Worm (Caenorhabditis elegans) whole organism, late embryonic: ENCODE measurements around the gene pdtf-1.

Experiments used
- C08G9.2 ChIP-seq: sonication (generic microtip); optimal IDR thresholded peaks from 2 replicates; lab custom pipeline; 2016; ENCODE audit warnings: mild to moderate bottlenecking, missing genetic modification characterization, moderate library complexity, missing compliant biosample characterization
- C38D4.7 ChIP-seq: fragments of 200-800 bp; sonication (Bioruptor generic); optimal IDR thresholded peaks from 2 replicates; lab custom pipeline; 2018; ENCODE audit warnings: mild to moderate bottlenecking, missing genetic modification characterization, moderate library complexity, missing compliant biosample characterization
- T23F11.4 ChIP-seq: fragments of 200-800 bp; sonication (Bioruptor generic); optimal IDR thresholded peaks from 2 replicates; lab custom pipeline; 2018; ENCODE audit warnings: mild to moderate bottlenecking, missing genetic modification characterization, missing compliant biosample characterization
- Y22D7AL.16 ChIP-seq: sonication (generic microtip); optimal IDR thresholded peaks from 2 replicates; lab custom pipeline; 2016; ENCODE audit warnings: missing genetic modification characterization, missing compliant biosample characterization
- ahr-1 ChIP-seq: sonication (generic microtip); optimal IDR thresholded peaks from 2 replicates; lab custom pipeline; 2016; ENCODE audit warnings: missing genetic modification characterization, missing compliant biosample characterization
- ceh-18 ChIP-seq: sonication (generic microtip); optimal IDR thresholded peaks from 2 replicates; lab custom pipeline; 2016; ENCODE audit warnings: missing genetic modification characterization, missing compliant biosample characterization
- ceh-19 ChIP-seq: fragments of 200-800 bp; sonication (Bioruptor generic); optimal IDR thresholded peaks from 2 replicates; lab custom pipeline; 2018; ENCODE audit warnings: mild to moderate bottlenecking, missing genetic modification characterization, missing compliant biosample characterization
- ceh-22 ChIP-seq: sonication (generic microtip); optimal IDR thresholded peaks from 2 replicates; lab custom pipeline; 2017; ENCODE audit warnings: missing biosample characterization, missing genetic modification characterization
- ceh-24 ChIP-seq: sonication (generic microtip); optimal IDR thresholded peaks from 2 replicates; lab custom pipeline; 2016; ENCODE audit warnings: mild to moderate bottlenecking, missing genetic modification characterization, missing compliant biosample characterization
- ceh-30 ChIP-seq: fragments of 150-350 bp; optimal IDR thresholded peaks from 2 replicates; lab custom pipeline; 2014; ENCODE audit warnings: missing biosample characterization, missing genetic modification characterization
- ceh-45 ChIP-seq: fragments of 200-800 bp; sonication (Bioruptor generic); IDR thresholded peaks from 2 replicates; pipeline ENCODE4 v1.3.6; 2022; ENCODE audit warnings: missing genetic modification reagents, missing genetic modification characterization, missing compliant biosample characterization
- ceh-9 ChIP-seq: sonication (generic microtip); optimal IDR thresholded peaks from 2 replicates; lab custom pipeline; 2016; ENCODE audit warnings: mild to moderate bottlenecking, missing genetic modification characterization, inconsistent platforms, missing compliant biosample characterization
- dmd-4 ChIP-seq: sonication (generic microtip); optimal IDR thresholded peaks from 2 replicates; lab custom pipeline; 2016; ENCODE audit warnings: borderline replicate concordance, missing genetic modification characterization, missing compliant biosample characterization
- elt-2 ChIP-seq: sonication (generic microtip); optimal IDR thresholded peaks from 2 replicates; lab custom pipeline; 2016; ENCODE audit warnings: missing genetic modification reagents, missing genetic modification characterization, missing compliant biosample characterization
- eyg-1 ChIP-seq: sonication (generic microtip); optimal IDR thresholded peaks from 2 replicates; lab custom pipeline; 2016; ENCODE audit warnings: missing genotype, missing genetic modification characterization, missing compliant biosample characterization
- fax-1 ChIP-seq: sonication (generic microtip); optimal IDR thresholded peaks from 2 replicates; lab custom pipeline; 2016; ENCODE audit warnings: missing genotype, missing genetic modification characterization, missing compliant biosample characterization
- gmeb-2 ChIP-seq: sonication (generic microtip); optimal IDR thresholded peaks from 2 replicates; lab custom pipeline; 2016; ENCODE audit warnings: missing genetic modification characterization, inconsistent platforms, missing compliant biosample characterization
- hlh-15 ChIP-seq: sonication (generic microtip); optimal IDR thresholded peaks from 2 replicates; lab custom pipeline; 2016; ENCODE audit warnings: missing genetic modification characterization, missing compliant biosample characterization
- hlh-6 ChIP-seq: sonication (generic microtip); optimal IDR thresholded peaks from 2 replicates; lab custom pipeline; 2016; ENCODE audit warnings: missing genotype, missing genetic modification characterization, missing compliant biosample characterization
- lim-6 ChIP-seq: sonication (generic microtip); optimal IDR thresholded peaks from 2 replicates; lab custom pipeline; 2016; ENCODE audit warnings: missing genetic modification characterization, missing compliant biosample characterization
- madf-2 ChIP-seq: sonication (generic microtip); optimal IDR thresholded peaks from 2 replicates; lab custom pipeline; 2017; ENCODE audit warnings: missing genetic modification characterization, missing compliant biosample characterization
- mec-3 ChIP-seq: sonication (generic microtip); optimal IDR thresholded peaks from 2 replicates; lab custom pipeline; 2016; ENCODE audit warnings: borderline replicate concordance, missing genetic modification characterization, missing compliant biosample characterization
- nhr-11 ChIP-seq: fragments of 150-350 bp; optimal IDR thresholded peaks from 2 replicates; lab custom pipeline; 2014; ENCODE audit warnings: missing biosample characterization, missing genetic modification characterization
- nhr-232 ChIP-seq: sonication (generic microtip); optimal IDR thresholded peaks from 2 replicates; lab custom pipeline; 2016; ENCODE audit warnings: missing genetic modification characterization, missing compliant biosample characterization
- npax-4 ChIP-seq: sonication (generic microtip); optimal IDR thresholded peaks from 2 replicates; lab custom pipeline; 2016; ENCODE audit warnings: missing genetic modification characterization, missing compliant biosample characterization
- pag-3 ChIP-seq: sonication (generic microtip); optimal IDR thresholded peaks from 2 replicates; lab custom pipeline; 2016; ENCODE audit warnings: missing compliant biosample characterization, missing genetic modification characterization, borderline replicate concordance
- pat-9 ChIP-seq: fragments of 200-800 bp; sonication (Bioruptor generic); optimal IDR thresholded peaks from 2 replicates; lab custom pipeline; 2018; ENCODE audit warnings: mild to moderate bottlenecking, missing genetic modification characterization, moderate library complexity, missing compliant biosample characterization
- pha-2 ChIP-seq: sonication (generic microtip); optimal IDR thresholded peaks from 2 replicates; lab custom pipeline; 2017; ENCODE audit warnings: mild to moderate bottlenecking, missing genetic modification characterization, missing compliant biosample characterization
- pha-4 ChIP-seq: fragments of 150-350 bp; optimal IDR thresholded peaks from 2 replicates; lab custom pipeline; 2018; ENCODE audit warnings: missing biosample characterization, missing genetic modification reagents, missing genetic modification characterization
- pqm-1 ChIP-seq: sonication (generic microtip); optimal IDR thresholded peaks from 2 replicates; lab custom pipeline; 2016; ENCODE audit warnings: missing genetic modification characterization, missing compliant biosample characterization
- pros-1 ChIP-seq: fragments of 150-350 bp; optimal IDR thresholded peaks from 2 replicates; lab custom pipeline; 2014; ENCODE audit warnings: missing biosample characterization, missing genetic modification reagents, missing genetic modification characterization
- ref-2 ChIP-seq: sonication (generic microtip); optimal IDR thresholded peaks from 2 replicates; lab custom pipeline; 2016; ENCODE audit warnings: missing genetic modification characterization, missing compliant biosample characterization
- rnt-1 ChIP-seq: sonication (generic microtip); optimal IDR thresholded peaks from 2 replicates; lab custom pipeline; 2016; ENCODE audit warnings: missing genetic modification characterization, missing compliant biosample characterization
- sox-2 ChIP-seq: fragments of 200-800 bp; sonication (Bioruptor generic); IDR thresholded peaks from 2 replicates; pipeline ENCODE4 v1.3.6; 2022; ENCODE audit warnings: missing genetic modification reagents, missing genetic modification characterization, missing compliant biosample characterization
- syd-9 ChIP-seq: sonication (generic microtip); optimal IDR thresholded peaks from 2 replicates; lab custom pipeline; 2016; ENCODE audit warnings: mild to moderate bottlenecking, missing genetic modification characterization, moderate library complexity, missing compliant biosample characterization
- tbx-2 ChIP-seq: sonication (generic microtip); optimal IDR thresholded peaks from 2 replicates; lab custom pipeline; 2016; ENCODE audit warnings: missing genetic modification characterization, missing compliant biosample characterization
- ttx-3 ChIP-seq: sonication (generic microtip); optimal IDR thresholded peaks from 2 replicates; lab custom pipeline; 2016; ENCODE audit warnings: missing genetic modification reagents, missing genetic modification characterization, missing compliant biosample characterization
- unc-3 ChIP-seq, 2 experiments: fragments of 200-800 bp in 1 of 2; sonication (Bioruptor generic) in 1 of 2; sonication (generic microtip) in 1 of 2; conservative IDR thresholded peaks in 1 of 2; optimal IDR thresholded peaks in 1 of 2; 2 replicates each; pipeline versions ENCODE4 v1.3.6 to Lab custom; 2016 to 2022; ENCODE audit warnings: missing compliant biosample characterization in 2 of 2, missing genetic modification characterization in 2 of 2, missing genetic modification reagents in 1 of 2
- unc-42 ChIP-seq: sonication (generic microtip); optimal IDR thresholded peaks from 2 replicates; lab custom pipeline; 2016; ENCODE audit warnings: missing genotype, missing genetic modification characterization, missing compliant biosample characterization
- unc-86 ChIP-seq: sonication (generic microtip); optimal IDR thresholded peaks from 2 replicates; lab custom pipeline; 2016; ENCODE audit warnings: missing genetic modification characterization, missing compliant biosample characterization
- zip-5 ChIP-seq: sonication (generic microtip); optimal IDR thresholded peaks from 2 replicates; lab custom pipeline; 2016; ENCODE audit warnings: missing genetic modification characterization, missing compliant biosample characterization
- ztf-16 ChIP-seq: sonication (generic microtip); optimal IDR thresholded peaks from 2 replicates; lab custom pipeline; 2017; ENCODE audit warnings: missing genetic modification characterization, missing compliant biosample characterization

The pdtf-1 gene

ce11 chrIV:8472493-8472892, 39.7 kb downstream of the pdtf-1 start, which contains the start of gene oat-1:
Gene oat-1 (minus strand): TSS chrIV:8472593.
- TF ChIP-seq ttx-3 (tag; lab: Kevin White, UChicago) (no peak), nhr-232 (no peak), lim-6 (no peak), mec-3 (tag; lab: Kevin White, UChicago) (no peak), ref-2 (tag; lab: Kevin White, UChicago) (no peak)

ce11 chrIV:8473756-8474155, 40.9 kb downstream of the pdtf-1 start, which contains the start of gene C28C12.11:
Gene C28C12.11 (plus strand): TSS chrIV:8474056.
- TF ChIP-seq unc-42 (no peak), T23F11.4 (GFP tag; lab: Kevin White, UChicago) (no peak), sox-2 (GFP tag; lab: Robert Waterston, UW) (no peak), syd-9 (no peak), ceh-24 (tag; lab: Kevin White, UChicago) (no peak), unc-3 (GFP tag; conservative IDR thresholded peaks at IDR 0.05; lab: Robert Waterston, UW) (no peak), unc-3 (tag; optimal IDR thresholded peaks at IDR 0.05; lab: Kevin White, UChicago) (no peak), nhr-11 (tag; lab: Kevin White, UChicago) (no peak), hlh-6 (tag; lab: Kevin White, UChicago) (no peak), C38D4.7 (GFP tag; lab: Kevin White, UChicago) (no peak), rnt-1 (tag; lab: Kevin White, UChicago) (no peak), C08G9.2 (no peak), zip-5 (no peak), nhr-232 (no peak), pqm-1 (tag; lab: Kevin White, UChicago) (no peak), tbx-2 (tag; lab: Kevin White, UChicago) (no peak), pag-3 (no peak), ceh-22 (no peak), pha-2 (tag; lab: Kevin White, UChicago) (no peak), dmd-4 (tag; lab: Kevin White, UChicago) (no peak)

ce11 chrIV:8475030-8475679, 42.3 kb downstream of the pdtf-1 start:
- TF ChIP-seq fax-1 (tag; lab: Kevin White, UChicago) (no peak), unc-86 (tag; lab: Kevin White, UChicago) (no peak)

- TF ChIP-seq ref-2 (tag; lab: Kevin White, UChicago) (no peak), npax-4 (no peak), pat-9 (tag; lab: Kevin White, UChicago) (no peak), ztf-16 (tag; lab: Kevin White, UChicago) (no peak), rnt-1 (tag; lab: Kevin White, UChicago) (no peak), unc-86 (tag; lab: Kevin White, UChicago) (no peak), Y22D7AL.16 (tag; lab: Kevin White, UChicago) (no peak), madf-2 (tag; lab: Kevin White, UChicago) (no peak)
- TF ChIP-seq, all 69 proteins: peak for 0
Measured at ce11 chrIV:8476166-8476565, 43.3 kb downstream of the pdtf-1 start.

ce11 chrIV:8476880-8477279, 44.0 kb downstream of the pdtf-1 start, which contains the start of gene spp-10:
Gene spp-10 (plus strand): TSS chrIV:8477180.
- TF ChIP-seq unc-86 (tag; lab: Kevin White, UChicago): no peak
- TF ChIP-seq ahr-1 (tag; lab: Kevin White, UChicago): no peak
- TF ChIP-seq elt-2 (tag; lab: Kevin White, UChicago): no peak
- no peak for TF ChIP-seq ceh-19
- TF ChIP-seq hlh-15 (tag; lab: Kevin White, UChicago): no peak
- no peak for TF ChIP-seq pha-4 (tag; lab: Kevin White, UChicago)
- TF ChIP-seq dmd-4 (tag; lab: Kevin White, UChicago): no peak
- no peak for TF ChIP-seq ceh-9 (tag; lab: Kevin White, UChicago)
- no peak for TF ChIP-seq ceh-45 (GFP tag; lab: Robert Waterston, UW)
- no peak for TF ChIP-seq eyg-1 (tag; lab: Kevin White, UChicago)
- TF ChIP-seq pqm-1 (tag; lab: Kevin White, UChicago): no peak
- TF ChIP-seq gmeb-2: no peak
- no peak for TF ChIP-seq ceh-30
- no peak for TF ChIP-seq ceh-18 (tag; lab: Kevin White, UChicago)
- no peak for TF ChIP-seq pha-2 (tag; lab: Kevin White, UChicago)
- no peak for TF ChIP-seq pros-1
- TF ChIP-seq, all 69 proteins: peak for 0
